Fruit fly (Drosophila melanogaster): ENCODE data around the gene Fadd.

- TF ChIP-seq Snoo (tag; optimal IDR thresholded peaks at IDR 0.05) (no peak), EcR (GFP tag; optimal IDR thresholded peaks at IDR 0.05) (no peak)
These were observed 38.3 kb downstream of the Fadd start for dm6 chr3R:22072553-22072952.

Measured in whole organism, pupa.